Fruit fly (Drosophila melanogaster) whole organism, larva: Measurements from ENCODE around the gene Atpalpha.

Source experiments
- noc ChIP-seq: fragments of 200-800 bp; sonication (Bioruptor generic); optimal IDR thresholded peaks from 3 replicates; lab custom pipeline; 2019; ENCODE audit warnings: missing biosample characterization, mild to moderate bottlenecking, missing genetic modification characterization, moderate library complexity

Gene Atpalpha

dm6 chr3R:20989046-20989445 is 40.5 kb downstream of the Atpalpha start:
- no peak for TF ChIP-seq noc (tag; lab: Kevin White, UChicago)

- no peak for TF ChIP-seq noc (tag; lab: Kevin White, UChicago)
Observed at dm6 chr3R:20989657-20990056, 41.1 kb downstream of the Atpalpha start.

- TF ChIP-seq noc (tag; lab: Kevin White, UChicago), result no peak
Observed at dm6 chr3R:20990409-20990808, 41.9 kb downstream of the Atpalpha start.

dm6 chr3R:20998319-20998718 is 49.8 kb downstream of the Atpalpha start:
- TF ChIP-seq noc (tag; lab: Kevin White, UChicago), result no peak

dm6 chr3R:21001123-21001522 is 52.6 kb downstream of the Atpalpha start:
- no peak for TF ChIP-seq noc (tag; lab: Kevin White, UChicago)

dm6 chr3R:21006967-21007366 is 58.5 kb downstream of the Atpalpha start, which contains the start of gene Alp5:
TSS of gene Alp5 (minus strand) at chr3R:21006990.
- peak; percentile 53 for TF ChIP-seq noc (tag; lab: Kevin White, UChicago)

- no peak for TF ChIP-seq noc (tag; lab: Kevin White, UChicago)
Observed at dm6 chr3R:21013780-21014179, 65.3 kb downstream of the Atpalpha start.

- TF ChIP-seq noc (tag; lab: Kevin White, UChicago), result no peak
Observed at dm6 chr3R:21015636-21016035, 67.1 kb downstream of the Atpalpha start, which contains the start of gene CG5697. TSS of gene CG5697 (plus strand) at chr3R:21015949.

- peak; percentile 3 for TF ChIP-seq noc (tag; lab: Kevin White, UChicago)
Observed at dm6 chr3R:21017464-21018080, 69.1 kb downstream of the Atpalpha start, which contains the start of gene Rlip. TSS of gene Rlip (plus strand) at chr3R:21017684.

dm6 chr3R:21019073-21019472 is 70.6 kb downstream of the Atpalpha start:
- peak; percentile 32 for TF ChIP-seq noc (tag; lab: Kevin White, UChicago)

- TF ChIP-seq noc (tag; lab: Kevin White, UChicago), result no peak
Observed at dm6 chr3R:21022769-21023517, 74.4 kb downstream of the Atpalpha start.

- TF ChIP-seq noc (tag; lab: Kevin White, UChicago), result no peak
Observed at dm6 chr3R:21023902-21024541, 75.5 kb downstream of the Atpalpha start, which contains the start of gene peg. TSS of gene peg (minus strand) at chr3R:21024163.

dm6 chr3R:21025508-21025907 is 77.0 kb downstream of the Atpalpha start:
- TF ChIP-seq noc (tag; lab: Kevin White, UChicago), result no peak
